Worm (Caenorhabditis elegans) whole organism, L3 larva: ENCODE measurements around the gene unc-85.
"Not testable (repeated sequence)": the region's sequence is repeated elsewhere in the genome, so short reads cannot be mapped to it uniquely, and the experiment has no call there.

Experiments
- ceh-16 ChIP-seq: sonication (generic microtip); optimal IDR thresholded peaks from 2 replicates; lab custom pipeline; 2017; ENCODE audit warnings: missing biosample characterization, missing genetic modification characterization
- elt-1 ChIP-seq: fragments of 150-350 bp; optimal IDR thresholded peaks from 2 replicates; lab custom pipeline; 2014; ENCODE audit warnings: missing biosample characterization, missing genetic modification characterization
- eor-1 ChIP-seq, 2 experiments: fragments of 150-350 bp; optimal IDR thresholded peaks; 2 replicates each; lab custom pipeline; 2014 to 2018; ENCODE audit warnings: missing biosample characterization in 2 of 2, missing genetic modification characterization in 2 of 2
- fkh-10 ChIP-seq: sonication (generic microtip); optimal IDR thresholded peaks from 2 replicates; lab custom pipeline; 2017; ENCODE audit warnings: missing biosample characterization, missing genetic modification reagents, missing genetic modification characterization
- jun-1 ChIP-seq: fragments of 150-350 bp; optimal IDR thresholded peaks from 2 replicates; lab custom pipeline; 2014; ENCODE audit warnings: missing biosample characterization, missing genetic modification reagents, missing genetic modification characterization
- nhr-11 ChIP-seq: fragments of 150-350 bp; optimal IDR thresholded peaks from 2 replicates; lab custom pipeline; 2014; ENCODE audit warnings: missing biosample characterization, missing genetic modification characterization
- nhr-237 ChIP-seq: fragments of 150-350 bp; optimal IDR thresholded peaks from 2 replicates; lab custom pipeline; 2014; ENCODE audit warnings: missing biosample characterization, missing genetic modification characterization
- pha-4 ChIP-seq: fragments of 150-350 bp; optimal IDR thresholded peaks from 2 replicates; lab custom pipeline; 2014; ENCODE audit warnings: missing biosample characterization, missing genetic modification reagents, missing genetic modification characterization
- ztf-11 ChIP-seq: fragments of 150-350 bp; optimal IDR thresholded peaks from 2 replicates; lab custom pipeline; 2014; ENCODE audit warnings: missing biosample characterization, missing genetic modification characterization

DNA sequence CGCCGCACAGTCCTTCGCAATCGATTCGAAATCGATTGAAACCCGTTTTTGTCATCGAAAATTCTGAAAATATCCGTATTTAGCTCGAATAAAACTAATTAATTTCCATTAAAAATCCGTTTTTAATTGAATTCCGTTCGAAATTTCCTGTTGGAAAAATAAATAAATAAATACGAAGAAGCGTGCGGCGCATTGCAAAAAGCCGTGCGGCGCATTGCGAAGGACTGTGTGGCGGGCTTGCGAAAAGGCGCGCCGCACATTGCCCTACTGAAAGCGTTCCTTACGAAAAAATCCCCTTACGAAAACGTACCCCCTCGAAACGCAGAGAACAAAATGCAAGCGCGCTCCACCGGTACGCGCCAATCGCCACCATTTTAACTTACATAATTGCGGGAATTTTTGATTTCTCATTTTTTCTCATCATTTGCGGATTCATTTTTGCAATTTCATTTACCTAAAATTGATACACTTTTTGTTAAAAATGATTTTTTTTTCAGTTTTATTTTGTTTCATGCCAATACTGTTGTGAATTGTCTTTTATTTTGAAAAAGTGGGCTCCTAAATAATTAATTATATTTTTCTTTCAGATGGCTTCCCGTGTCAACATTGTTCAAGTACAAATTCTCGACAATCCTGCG lies at the start of gene unc-85:
- TF ChIP-seq ceh-16 (tag; lab: Kevin White, UChicago); jun-1 (tag; lab: Kevin White, UChicago); ztf-11; nhr-11 (tag; lab: Kevin White, UChicago); nhr-237 (tag; lab: Kevin White, UChicago); eor-1 (tag; optimal IDR thresholded peaks at IDR 0.05; lab: Kevin White, UChicago); elt-1 (tag; lab: Kevin White, UChicago); fkh-10: not testable (repeated sequence)
- peak; percentile 51 for TF ChIP-seq pha-4 (tag; lab: Kevin White, UChicago)
